Fruit fly (Drosophila melanogaster) whole organism, embryonic: ENCODE data around the gene NitFhit.

Experiments used
- CG10267 ChIP-seq: fragments of 200-800 bp; sonication (Bioruptor generic); optimal IDR thresholded peaks from 2 replicates; lab custom pipeline; 2018; ENCODE audit warnings: missing biosample characterization, mild to moderate bottlenecking, missing genetic modification characterization, moderate library complexity
- CG10431 ChIP-seq: fragments of 200-800 bp; sonication (Bioruptor generic); optimal IDR thresholded peaks from 3 replicates; lab custom pipeline; 2018; ENCODE audit warnings: missing biosample characterization, mild to moderate bottlenecking, missing genetic modification characterization
- CG10959 ChIP-seq: fragments of 200-800 bp; sonication (Bioruptor generic); IDR thresholded peaks from 2 replicates; pipeline ENCODE4 v1.3.6; 2022; ENCODE audit warnings: missing biosample characterization, missing genetic modification characterization
- CG11696 ChIP-seq: fragments of 200-800 bp; sonication (Bioruptor generic); IDR thresholded peaks from 2 replicates; pipeline ENCODE4 v1.3.6; 2022; ENCODE audit warnings: missing biosample characterization, missing genetic modification characterization
- CG12071 ChIP-seq: fragments of 200-800 bp; sonication (Bioruptor generic); optimal IDR thresholded peaks from 3 replicates; lab custom pipeline; 2018; ENCODE audit warnings: missing biosample characterization, mild to moderate bottlenecking, missing genetic modification characterization
- CG12391 ChIP-seq: fragments of 200-800 bp; sonication (Bioruptor generic); optimal IDR thresholded peaks from 3 replicates; lab custom pipeline; 2018; ENCODE audit warnings: missing biosample characterization, mild to moderate bottlenecking, missing genetic modification characterization, moderate library complexity
- CG13624 ChIP-seq: fragments of 200-800 bp; sonication (Bioruptor generic); optimal IDR thresholded peaks from 2 replicates; lab custom pipeline; 2016; ENCODE audit warnings: missing biosample characterization, missing genetic modification characterization
- CG1603 ChIP-seq: fragments of 200-800 bp; sonication (Bioruptor generic); optimal IDR thresholded peaks from 2 replicates; lab custom pipeline; 2019; ENCODE audit warnings: missing biosample characterization, mild to moderate bottlenecking, missing genetic modification characterization, moderate library complexity
- CG17361 ChIP-seq: fragments of 200-800 bp; sonication (Bioruptor generic); IDR thresholded peaks from 3 replicates; pipeline ENCODE4 v1.3.6; 2022; ENCODE audit warnings: missing biosample characterization, missing genetic modification characterization
- CG17612 ChIP-seq: fragments of 200-800 bp; sonication (Bioruptor generic); IDR thresholded peaks from 2 replicates; pipeline ENCODE4 v1.3.6; 2022; ENCODE audit warnings: missing biosample characterization, missing genetic modification characterization
- CG17802 ChIP-seq: fragments of 200-800 bp; sonication (Bioruptor generic); optimal IDR thresholded peaks from 2 replicates; lab custom pipeline; 2018; ENCODE audit warnings: missing biosample characterization, mild to moderate bottlenecking, missing genetic modification characterization, moderate library complexity
- CG18262 ChIP-seq: fragments of 200-800 bp; optimal IDR thresholded peaks from 3 replicates; lab custom pipeline; 2019; ENCODE audit warnings: missing biosample characterization, mild to moderate bottlenecking, missing genetic modification characterization, moderate library complexity
- CG2129 ChIP-seq: fragments of 200-800 bp; sonication (Bioruptor generic); IDR thresholded peaks from 2 replicates; pipeline ENCODE4 v1.3.6; 2022; ENCODE audit warnings: missing biosample characterization, missing genetic modification characterization; ENCODE audit not compliant: partially characterized antibody
- CG31441 ChIP-seq: fragments of 200-800 bp; sonication (Bioruptor generic); IDR thresholded peaks from 2 replicates; pipeline ENCODE4 v1.3.6; 2022; ENCODE audit warnings: missing biosample characterization, missing genetic modification characterization
- CG3407 ChIP-seq: fragments of 200-800 bp; sonication (Bioruptor generic); optimal IDR thresholded peaks from 2 replicates; lab custom pipeline; 2018; ENCODE audit warnings: missing biosample characterization, mild to moderate bottlenecking, missing genetic modification characterization
- CG34224 ChIP-seq: fragments of 200-800 bp; sonication (Bioruptor generic); IDR thresholded peaks from 3 replicates; pipeline ENCODE4 v1.3.6; 2022; ENCODE audit warnings: missing biosample characterization, missing genetic modification characterization; ENCODE audit not compliant: partially characterized antibody
- CG4360 ChIP-seq: fragments of 200-800 bp; sonication (Bioruptor generic); IDR thresholded peaks from 2 replicates; pipeline ENCODE4 v1.3.6; 2022; ENCODE audit warnings: missing biosample characterization, missing genetic modification characterization
- CG4404 ChIP-seq: fragments of 200-800 bp; sonication (Bioruptor generic); IDR thresholded peaks from 2 replicates; pipeline ENCODE4 v1.3.6; 2022; ENCODE audit warnings: missing biosample characterization, missing genetic modification characterization
- CG5180 ChIP-seq: fragments of 200-800 bp; sonication (Bioruptor generic); optimal IDR thresholded peaks from 3 replicates; lab custom pipeline; 2017; ENCODE audit warnings: missing biosample characterization, missing genetic modification characterization, mild to moderate bottlenecking, moderate library complexity, missing genetic modification reagents
- CG6254 ChIP-seq: fragments of 200-800 bp; sonication (Bioruptor generic); optimal IDR thresholded peaks from 3 replicates; lab custom pipeline; 2017; ENCODE audit warnings: mild to moderate bottlenecking, missing biosample characterization, missing genetic modification reagents, missing genetic modification characterization
- CG6765 ChIP-seq: fragments of 200-800 bp; sonication (Bioruptor generic); optimal IDR thresholded peaks from 3 replicates; lab custom pipeline; 2017; ENCODE audit warnings: missing biosample characterization, mild to moderate bottlenecking, missing genetic modification characterization
- CG7987 ChIP-seq: fragments of 200-800 bp; sonication (Bioruptor generic); optimal IDR thresholded peaks from 2 replicates; lab custom pipeline; 2018; ENCODE audit warnings: missing biosample characterization, mild to moderate bottlenecking, missing genetic modification characterization, moderate library complexity
- CG8478 ChIP-seq: fragments of >200 bp; optimal IDR thresholded peaks from 2 replicates; lab custom pipeline; 2018
- CG9727 ChIP-seq: fragments of 200-800 bp; sonication (Bioruptor generic); optimal IDR thresholded peaks from 3 replicates; lab custom pipeline; 2017; ENCODE audit warnings: missing biosample characterization, mild to moderate bottlenecking, missing genetic modification characterization
- Chrac-16 ChIP-seq: fragments of 200-800 bp; sonication (Bioruptor generic); optimal IDR thresholded peaks from 3 replicates; lab custom pipeline; 2016; ENCODE audit warnings: missing biosample characterization, missing genetic modification characterization
- Deaf1 ChIP-seq: fragments of 200-800 bp; optimal IDR thresholded peaks from 3 replicates; lab custom pipeline; 2019; ENCODE audit warnings: missing biosample characterization, mild to moderate bottlenecking, missing genetic modification characterization, moderate library complexity
- Dfd ChIP-seq, 2 experiments: fragments of >200 bp; optimal IDR thresholded peaks; 2 replicates each; lab custom pipeline; 2017; ENCODE audit warnings: missing biosample characterization in 2 of 2, missing genetic modification characterization in 2 of 2
- Lhr ChIP-seq: fragments of 200-800 bp; sonication (Bioruptor generic); optimal IDR thresholded peaks from 3 replicates; lab custom pipeline; 2017; ENCODE audit warnings: mild to moderate bottlenecking, missing biosample characterization, missing genetic modification reagents, missing genetic modification characterization
- Mrtf ChIP-seq: fragments of 200-800 bp; sonication (Bioruptor generic); IDR thresholded peaks from 3 replicates; pipeline ENCODE4 v1.3.6; 2022; ENCODE audit warnings: missing biosample characterization, missing genetic modification characterization
- Pdp1 ChIP-seq, 2 experiments: fragments of 200-800 bp; sonication (Bioruptor generic); optimal IDR thresholded peaks; 3 replicates each; lab custom pipeline; 2016; ENCODE audit warnings: missing biosample characterization in 2 of 2, missing genetic modification characterization in 2 of 2, mild to moderate bottlenecking in 1 of 2, moderate library complexity in 1 of 2
- ab ChIP-seq: fragments of 200-800 bp; sonication (Bioruptor generic); optimal IDR thresholded peaks from 2 replicates; lab custom pipeline; 2016; ENCODE audit warnings: missing biosample characterization, missing genetic modification characterization
- aop ChIP-seq: fragments of 200-800 bp; sonication (Bioruptor generic); IDR thresholded peaks from 2 replicates; pipeline ENCODE4 v1.3.6; 2022; ENCODE audit warnings: missing biosample characterization, missing genetic modification characterization
- ara ChIP-seq: fragments of 200-800 bp; sonication (Bioruptor generic); IDR thresholded peaks from 2 replicates; pipeline ENCODE4 v1.3.6; 2022; ENCODE audit warnings: missing biosample characterization, missing genetic modification characterization
- cas ChIP-seq: fragments of 200-800 bp; sonication (Bioruptor generic); IDR thresholded peaks from 2 replicates; pipeline ENCODE4 v1.3.6; 2022; ENCODE audit warnings: missing biosample characterization, missing genetic modification characterization
- chinmo ChIP-seq: fragments of 200-800 bp; sonication (Bioruptor generic); IDR thresholded peaks from 4 replicates; pipeline ENCODE4 v1.3.6; 2022; ENCODE audit warnings: missing biosample characterization, missing genetic modification characterization; ENCODE audit not compliant: partially characterized antibody
- crol ChIP-seq: fragments of 200-800 bp; sonication (Bioruptor generic); IDR thresholded peaks from 2 replicates; pipeline ENCODE4 v1.3.6; 2022; ENCODE audit warnings: missing biosample characterization, missing genetic modification characterization
- danr ChIP-seq: fragments of 200-800 bp; sonication (Bioruptor generic); IDR thresholded peaks from 2 replicates; pipeline ENCODE4 v1.3.6; 2022; ENCODE audit warnings: missing biosample characterization, missing genetic modification characterization
- dysf ChIP-seq: fragments of 200-800 bp; sonication (Bioruptor generic); IDR thresholded peaks from 3 replicates; pipeline ENCODE4 v1.3.6; 2022; ENCODE audit warnings: missing biosample characterization, missing genetic modification characterization
- ewg ChIP-seq: fragments of 200-800 bp; sonication (Bioruptor generic); optimal IDR thresholded peaks from 3 replicates; lab custom pipeline; 2017; ENCODE audit warnings: mild to moderate bottlenecking, missing biosample characterization, missing genetic modification reagents, missing genetic modification characterization
- fd64A ChIP-seq: fragments of 200-800 bp; sonication (Bioruptor generic); optimal IDR thresholded peaks from 3 replicates; lab custom pipeline; 2018; ENCODE audit warnings: missing biosample characterization, mild to moderate bottlenecking, missing genetic modification characterization
- gcm ChIP-seq: fragments of 200-800 bp; sonication (Bioruptor generic); optimal IDR thresholded peaks from 2 replicates; lab custom pipeline; 2019; ENCODE audit warnings: missing biosample characterization, mild to moderate bottlenecking, missing genetic modification characterization, moderate library complexity
- gcm2 ChIP-seq: fragments of 200-800 bp; sonication (Bioruptor generic); optimal IDR thresholded peaks from 2 replicates; lab custom pipeline; 2016; ENCODE audit warnings: missing biosample characterization, missing genetic modification characterization
- gro ChIP-seq: fragments of 200-800 bp; sonication (Bioruptor generic); optimal IDR thresholded peaks from 2 replicates; lab custom pipeline; 2016; ENCODE audit warnings: missing biosample characterization, missing genetic modification characterization
- hth ChIP-seq: fragments of >200 bp; optimal IDR thresholded peaks from 2 replicates; lab custom pipeline; 2017; ENCODE audit warnings: inconsistent platforms
- kay ChIP-seq: fragments of 200-800 bp; sonication (Bioruptor generic); optimal IDR thresholded peaks from 2 replicates; lab custom pipeline; 2016; ENCODE audit warnings: missing biosample characterization, missing genetic modification characterization
- peb ChIP-seq: fragments of 200-800 bp; sonication (Bioruptor generic); IDR thresholded peaks from 2 replicates; pipeline ENCODE4 v1.3.6; 2022; ENCODE audit warnings: missing biosample characterization, missing genetic modification characterization
- pnt ChIP-seq: fragments of 200-800 bp; sonication (Bioruptor generic); optimal IDR thresholded peaks from 3 replicates; lab custom pipeline; 2016; ENCODE audit warnings: missing biosample characterization, missing genetic modification characterization
- pum ChIP-seq: fragments of 200-800 bp; sonication (Bioruptor generic); optimal IDR thresholded peaks from 2 replicates; lab custom pipeline; 2016; ENCODE audit warnings: missing biosample characterization, missing genetic modification characterization
- repo ChIP-seq: fragments of 200-800 bp; sonication (Bioruptor generic); optimal IDR thresholded peaks from 2 replicates; lab custom pipeline; 2016; ENCODE audit warnings: missing biosample characterization, missing genetic modification characterization
- zen2 ChIP-seq: fragments of 200-800 bp; sonication (Bioruptor generic); IDR thresholded peaks from 3 replicates; pipeline ENCODE4 v1.3.6; 2022; ENCODE audit warnings: missing biosample characterization, missing genetic modification characterization; ENCODE audit not compliant: partially characterized antibody
- zfh1 ChIP-seq: fragments of 200-800 bp; sonication (Bioruptor generic); IDR thresholded peaks from 3 replicates; pipeline ENCODE4 v1.3.6; 2022; ENCODE audit warnings: missing biosample characterization, missing genetic modification characterization

Gene NitFhit

dm6 chr3L:246644-247199 lies 43.2 kb downstream of the NitFhit start (continued):
- TF ChIP-seq CG12391 (tag; lab: Kevin White, UChicago) (no peak), CG34224 (no peak; the same call in 2 of the 3 replicates), CG4360 (GFP tag; lab: Robert Waterston, UW) (no peak), cas (GFP tag; lab: Robert Waterston, UW) (0 out of 2 replicates have a peak, but pooled peaks have one; percentile 10), CG2129 (no peak), CG10959 (GFP tag; lab: Robert Waterston, UW) (no peak), pnt (GFP tag; lab: Kevin White, UChicago) (no peak), ab (GFP tag; lab: Kevin White, UChicago) (peak; percentile 48), CG5180 (peak; percentile 85), peb (GFP tag; lab: Robert Waterston, UW) (no peak), Deaf1 (tag; lab: Kevin White, UChicago) (peak; percentile 100), aop (no peak), CG11696 (GFP tag; lab: Robert Waterston, UW) (no peak), CG10267 (tag; lab: Kevin White, UChicago) (peak; percentile 64), CG3407 (GFP tag; lab: Kevin White, UChicago) (no peak), CG9727 (GFP tag; lab: Kevin White, UChicago) (peak; percentile 35), CG7987 (GFP tag; lab: Kevin White, UChicago) (peak; percentile 83), CG18262 (tag; lab: Kevin White, UChicago) (no peak), CG8478 (no peak), chinmo (GFP tag; lab: Robert Waterston, UW) (0 out of 4 replicates have a peak, but pooled peaks have one; percentile 42), repo (GFP tag; lab: Kevin White, UChicago) (peak; percentile 32), Mrtf (peak; percentile 56; the same call in 2 of the 3 replicates), CG31441 (GFP tag; lab: Robert Waterston, UW) (no peak), gcm2 (GFP tag; lab: Kevin White, UChicago) (no peak), gro (GFP tag; lab: Kevin White, UChicago) (peak; percentile 70), crol (GFP tag; lab: Robert Waterston, UW) (no peak), Chrac-16 (GFP tag; lab: Kevin White, UChicago) (peak; percentile 27), gcm (GFP tag; lab: Kevin White, UChicago) (no peak), CG12071 (no peak), zfh1 (GFP tag; lab: Robert Waterston, UW) (peak; percentile 66; the same call in 2 of the 3 replicates), Dfd (GFP tag; optimal IDR thresholded peaks at IDR 0.05; lab: Kevin White, UChicago) (no peak), CG10431 (no peak), danr (GFP tag; lab: Robert Waterston, UW) (no peak), CG17802 (tag; lab: Kevin White, UChicago) (peak; percentile 42), CG6254 (GFP tag; lab: Kevin White, UChicago) (no peak), CG1603 (tag; lab: Kevin White, UChicago) (peak; percentile 77), Lhr (GFP tag; lab: Kevin White, UChicago) (peak; percentile 83), CG17612 (GFP tag; lab: Robert Waterston, UW) (no peak), Pdp1 (GFP tag; optimal IDR thresholded peaks at IDR 0.05; lab: Kevin White, UChicago) (peak; percentile 29 to 88), CG6765 (GFP tag; lab: Kevin White, UChicago) (no peak), pum (peak; percentile 19), ewg (GFP tag; lab: Kevin White, UChicago) (no peak), hth (lab: Kevin White, UChicago) (no peak), CG17361 (GFP tag; lab: Robert Waterston, UW) (no peak; the same call in 2 of the 3 replicates), CG4404 (GFP tag; lab: Robert Waterston, UW) (no peak), fd64A (GFP tag; lab: Kevin White, UChicago) (no peak), ara (GFP tag; lab: Robert Waterston, UW) (no peak), dysf (GFP tag; lab: Robert Waterston, UW) (peak; percentile 53; the same call in 2 of the 3 replicates), kay (GFP tag; lab: Kevin White, UChicago) (no peak), CG13624 (GFP tag; lab: Kevin White, UChicago) (peak; percentile 77), zen2 (GFP tag; lab: Robert Waterston, UW) (peak; percentile 41; the same call in 2 of the 3 replicates)
